Fruit fly (Drosophila melanogaster) whole organism, adult: ENCODE data around the gene rdx.

Experiments used
- CG11617 ChIP-seq: fragments of 200-800 bp; sonication (Bioruptor generic); optimal IDR thresholded peaks from 2 replicates; lab custom pipeline; 2017; ENCODE audit warnings: mild to moderate bottlenecking, missing biosample characterization, missing genetic modification reagents, missing genetic modification characterization
- CG12768 ChIP-seq: fragments of 200-800 bp; sonication (Bioruptor generic); optimal IDR thresholded peaks from 2 replicates; lab custom pipeline; 2017; ENCODE audit warnings: missing biosample characterization, missing genetic modification characterization, mild to moderate bottlenecking, moderate library complexity, missing genetic modification reagents
- CG14711 ChIP-seq: fragments of 200-800 bp; sonication (Bioruptor generic); optimal IDR thresholded peaks from 2 replicates; lab custom pipeline; 2018; ENCODE audit warnings: missing biosample characterization, mild to moderate bottlenecking, missing genetic modification characterization, moderate library complexity
- CG1620 ChIP-seq: fragments of 200-800 bp; sonication (Bioruptor generic); optimal IDR thresholded peaks from 2 replicates; lab custom pipeline; 2016; ENCODE audit warnings: missing biosample characterization, missing genetic modification characterization
- CG33017 ChIP-seq: fragments of 200-800 bp; sonication (Bioruptor generic); optimal IDR thresholded peaks from 2 replicates; lab custom pipeline; 2018; ENCODE audit warnings: missing biosample characterization, mild to moderate bottlenecking, missing genetic modification characterization, moderate library complexity
- CG5204 ChIP-seq: fragments of 200-800 bp; sonication (Bioruptor generic); optimal IDR thresholded peaks from 2 replicates; lab custom pipeline; 2016; ENCODE audit warnings: missing biosample characterization, missing genetic modification characterization
- CG7045 ChIP-seq: fragments of 200-800 bp; sonication (Bioruptor generic); optimal IDR thresholded peaks from 2 replicates; lab custom pipeline; 2017; ENCODE audit warnings: missing biosample characterization, mild to moderate bottlenecking, missing genetic modification characterization
- CG7101 ChIP-seq: fragments of 200-800 bp; sonication (Bioruptor generic); optimal IDR thresholded peaks from 2 replicates; lab custom pipeline; 2018; ENCODE audit warnings: missing biosample characterization, mild to moderate bottlenecking, missing genetic modification characterization, moderate library complexity
- Clk ChIP-seq: fragments of 200-800 bp; sonication (Bioruptor generic); optimal IDR thresholded peaks from 2 replicates; lab custom pipeline; 2017; ENCODE audit warnings: missing biosample characterization, missing genetic modification characterization
- Crg-1 ChIP-seq: fragments of 200-800 bp; sonication (Bioruptor generic); optimal IDR thresholded peaks from 2 replicates; lab custom pipeline; 2016; ENCODE audit warnings: missing biosample characterization, missing genetic modification characterization
- Hr96 ChIP-seq: fragments of 200-800 bp; sonication (Bioruptor generic); optimal IDR thresholded peaks from 2 replicates; lab custom pipeline; 2016; ENCODE audit warnings: missing biosample characterization, missing genetic modification characterization
- Mnt ChIP-seq: fragments of 200-800 bp; sonication (Bioruptor generic); optimal IDR thresholded peaks from 2 replicates; lab custom pipeline; 2016; ENCODE audit warnings: missing biosample characterization, mild to moderate bottlenecking, missing genetic modification characterization
- bab1 ChIP-seq: fragments of 200-800 bp; sonication (Bioruptor generic); optimal IDR thresholded peaks from 3 replicates; lab custom pipeline; 2019; ENCODE audit warnings: missing biosample characterization, mild to moderate bottlenecking, missing genetic modification characterization, moderate library complexity
- cic ChIP-seq: fragments of 200-800 bp; sonication (Bioruptor generic); optimal IDR thresholded peaks from 2 replicates; lab custom pipeline; 2017; ENCODE audit warnings: missing biosample characterization, mild to moderate bottlenecking, missing genetic modification characterization, moderate library complexity
- cnc ChIP-seq, 2 experiments: fragments of >200 bp; optimal IDR thresholded peaks; 2 replicates each; lab custom pipeline; 2017
- kay ChIP-seq: fragments of 200-800 bp; sonication (Bioruptor generic); peaks from one replicate; lab custom pipeline; 2016; ENCODE audit warnings: missing biosample characterization, missing genetic modification characterization, borderline replicate concordance
- ovo ChIP-seq: fragments of 200-800 bp; sonication (Bioruptor generic); optimal IDR thresholded peaks from 2 replicates; lab custom pipeline; 2016; ENCODE audit warnings: missing biosample characterization, missing genetic modification characterization
- pad ChIP-seq: fragments of 200-800 bp; sonication (Bioruptor generic); optimal IDR thresholded peaks from 3 replicates; lab custom pipeline; 2017; ENCODE audit warnings: missing biosample characterization, missing genetic modification characterization, mild to moderate bottlenecking, moderate library complexity, missing genetic modification reagents
- tj ChIP-seq: fragments of 200-800 bp; sonication (Bioruptor generic); optimal IDR thresholded peaks from 3 replicates; lab custom pipeline; 2017; ENCODE audit warnings: missing biosample characterization, mild to moderate bottlenecking, missing genetic modification characterization, moderate library complexity
- toe ChIP-seq: fragments of 200-800 bp; sonication (Bioruptor generic); optimal IDR thresholded peaks from 2 replicates; lab custom pipeline; 2016; ENCODE audit warnings: missing biosample characterization, missing genetic modification characterization

The rdx gene

DNA sequence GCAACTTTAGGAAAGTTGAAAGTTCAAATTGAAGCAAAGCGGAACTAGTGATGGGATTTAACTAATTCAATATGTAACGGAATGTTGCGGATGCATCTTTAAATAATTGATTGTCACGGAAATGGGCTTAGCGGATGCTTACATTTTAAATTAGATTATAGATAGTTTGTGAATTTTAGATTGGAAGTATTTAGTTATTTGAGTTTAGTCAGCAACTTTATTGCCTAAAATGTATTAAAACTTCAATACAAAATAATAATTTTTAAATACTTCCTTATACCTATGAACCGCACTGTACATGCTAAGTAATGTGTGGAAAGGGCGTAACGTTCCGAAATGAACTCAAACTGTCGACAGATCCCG lies 25.0 kb downstream of the rdx start:
- no peak for TF ChIP-seq CG12768 (GFP tag; lab: Kevin White, UChicago)
- TF ChIP-seq tj (GFP tag; lab: Kevin White, UChicago), result no peak
- TF ChIP-seq cic (GFP tag; lab: Kevin White, UChicago), result no peak
- TF ChIP-seq ovo (GFP tag; lab: Kevin White, UChicago), result no peak
- no peak for TF ChIP-seq pad (GFP tag; lab: Kevin White, UChicago)
- no peak for TF ChIP-seq toe (GFP tag; lab: Kevin White, UChicago)
- no peak for TF ChIP-seq CG33017 (tag; lab: Kevin White, UChicago)
- no peak for TF ChIP-seq CG5204 (GFP tag; lab: Kevin White, UChicago)
- no peak for TF ChIP-seq CG7045 (GFP tag; lab: Kevin White, UChicago)
- TF ChIP-seq Hr96 (GFP tag; lab: Kevin White, UChicago), result no peak
- TF ChIP-seq CG7101 (tag; lab: Kevin White, UChicago), result no peak
- no peak for TF ChIP-seq CG14711 (tag; lab: Kevin White, UChicago)
- TF ChIP-seq cnc (optimal IDR thresholded peaks at IDR 0.05; lab: Kevin White, UChicago), result no peak

DNA sequence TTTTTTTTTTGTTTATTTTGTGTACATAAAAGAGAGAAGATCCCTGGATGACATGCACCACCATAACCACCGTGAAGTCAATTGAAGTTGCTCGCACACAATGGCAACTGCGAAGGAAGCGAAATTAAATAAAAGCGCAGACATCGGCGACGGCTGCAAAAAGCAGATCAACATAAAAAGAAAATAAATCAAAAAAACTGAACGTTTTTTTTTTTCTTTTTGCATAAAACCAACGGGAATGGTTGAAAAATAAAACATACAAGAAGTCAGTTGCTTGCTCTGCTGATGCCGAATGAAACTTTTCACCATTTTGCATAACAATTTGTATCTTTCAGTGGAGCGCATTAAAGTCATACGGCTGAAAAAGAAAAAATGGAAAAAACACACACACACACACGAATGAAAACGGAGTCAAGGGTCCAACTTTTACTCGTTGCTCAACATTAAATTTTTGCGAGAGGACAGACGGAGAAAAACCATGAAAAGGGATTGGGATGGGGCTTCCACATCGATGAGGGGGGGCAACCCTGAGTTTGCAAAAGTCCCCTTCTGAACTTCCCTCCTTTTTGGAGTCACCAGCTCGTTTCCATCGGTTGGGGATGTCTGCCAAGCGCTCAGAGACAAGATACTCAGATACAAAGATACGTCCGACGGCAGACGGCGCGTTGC lies 25.5 kb downstream of the rdx start:
- TF ChIP-seq CG33017 (tag; lab: Kevin White, UChicago) (no peak), CG11617 (GFP tag; lab: Kevin White, UChicago) (no peak), toe (GFP tag; lab: Kevin White, UChicago) (no peak), tj (GFP tag; lab: Kevin White, UChicago) (no peak), cic (GFP tag; lab: Kevin White, UChicago) (no peak), CG1620 (GFP tag; lab: Kevin White, UChicago) (no peak), Mnt (GFP tag; lab: Kevin White, UChicago) (no peak), bab1 (no peak), CG7101 (tag; lab: Kevin White, UChicago) (no peak), CG7045 (GFP tag; lab: Kevin White, UChicago) (no peak), Crg-1 (GFP tag; lab: Kevin White, UChicago) (no peak), CG14711 (tag; lab: Kevin White, UChicago) (no peak), Clk (GFP tag; lab: Kevin White, UChicago) (no peak), pad (GFP tag; lab: Kevin White, UChicago) (no peak), ovo (GFP tag; lab: Kevin White, UChicago) (no peak), CG5204 (GFP tag; lab: Kevin White, UChicago) (no peak), Hr96 (GFP tag; lab: Kevin White, UChicago) (no peak)

DNA sequence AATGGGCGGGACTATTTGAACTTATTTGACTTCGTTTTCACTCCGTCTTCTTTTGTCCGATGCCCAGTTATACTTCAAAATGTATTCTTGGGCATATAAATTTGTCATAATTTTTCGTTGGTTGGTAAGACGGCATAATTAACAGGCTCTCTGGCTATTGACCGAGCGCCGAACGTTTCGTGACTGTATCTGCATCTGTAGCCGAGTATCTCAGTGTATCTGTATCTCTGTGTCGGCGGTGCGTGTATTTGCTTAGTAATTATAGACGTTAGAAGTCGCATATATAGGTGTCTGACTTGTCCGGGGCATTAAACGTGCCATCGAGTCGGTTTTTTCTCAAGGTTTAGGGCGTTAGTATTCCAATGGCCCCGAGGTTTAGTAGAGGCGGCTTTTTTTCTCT lies 26.7 kb downstream of the rdx start:
- no peak for TF ChIP-seq bab1
- no peak for TF ChIP-seq pad (GFP tag; lab: Kevin White, UChicago)
- no peak for TF ChIP-seq Crg-1 (GFP tag; lab: Kevin White, UChicago)
- TF ChIP-seq Clk (GFP tag; lab: Kevin White, UChicago), result no peak
- TF ChIP-seq kay, result peak; percentile 7
- no peak for TF ChIP-seq Mnt (GFP tag; lab: Kevin White, UChicago)
- no peak for TF ChIP-seq Hr96 (GFP tag; lab: Kevin White, UChicago)

DNA sequence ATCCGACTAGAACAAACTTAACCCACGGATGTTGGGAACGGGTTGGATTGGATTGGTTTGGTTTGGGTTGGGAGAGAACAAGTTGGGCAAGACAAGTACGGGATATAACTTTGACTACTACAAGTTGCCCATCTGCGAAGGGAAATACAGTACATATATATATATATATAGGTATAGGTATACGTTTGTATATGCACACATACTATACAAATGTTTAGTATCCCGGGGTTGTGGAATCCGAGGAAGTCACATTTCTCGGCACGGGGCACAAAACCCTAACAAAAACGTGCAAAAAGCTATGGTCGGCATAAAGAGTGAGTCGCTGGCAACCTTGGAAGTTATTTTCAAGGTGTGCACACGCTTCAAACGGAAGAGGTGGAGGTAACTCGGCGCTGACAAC lies 28.0 kb downstream of the rdx start:
- no peak for TF ChIP-seq CG14711 (tag; lab: Kevin White, UChicago)
- no peak for TF ChIP-seq Clk (GFP tag; lab: Kevin White, UChicago)
- no peak for TF ChIP-seq CG7045 (GFP tag; lab: Kevin White, UChicago)
- no peak for TF ChIP-seq Hr96 (GFP tag; lab: Kevin White, UChicago)
- no peak for TF ChIP-seq Crg-1 (GFP tag; lab: Kevin White, UChicago)
- no peak for TF ChIP-seq CG33017 (tag; lab: Kevin White, UChicago)
- no peak for TF ChIP-seq toe (GFP tag; lab: Kevin White, UChicago)
- TF ChIP-seq cnc (optimal IDR thresholded peaks at IDR 0.05; lab: Kevin White, UChicago), result no peak
- no peak for TF ChIP-seq Mnt (GFP tag; lab: Kevin White, UChicago)
- TF ChIP-seq kay, result no peak
- no peak for TF ChIP-seq CG7101 (tag; lab: Kevin White, UChicago)

DNA sequence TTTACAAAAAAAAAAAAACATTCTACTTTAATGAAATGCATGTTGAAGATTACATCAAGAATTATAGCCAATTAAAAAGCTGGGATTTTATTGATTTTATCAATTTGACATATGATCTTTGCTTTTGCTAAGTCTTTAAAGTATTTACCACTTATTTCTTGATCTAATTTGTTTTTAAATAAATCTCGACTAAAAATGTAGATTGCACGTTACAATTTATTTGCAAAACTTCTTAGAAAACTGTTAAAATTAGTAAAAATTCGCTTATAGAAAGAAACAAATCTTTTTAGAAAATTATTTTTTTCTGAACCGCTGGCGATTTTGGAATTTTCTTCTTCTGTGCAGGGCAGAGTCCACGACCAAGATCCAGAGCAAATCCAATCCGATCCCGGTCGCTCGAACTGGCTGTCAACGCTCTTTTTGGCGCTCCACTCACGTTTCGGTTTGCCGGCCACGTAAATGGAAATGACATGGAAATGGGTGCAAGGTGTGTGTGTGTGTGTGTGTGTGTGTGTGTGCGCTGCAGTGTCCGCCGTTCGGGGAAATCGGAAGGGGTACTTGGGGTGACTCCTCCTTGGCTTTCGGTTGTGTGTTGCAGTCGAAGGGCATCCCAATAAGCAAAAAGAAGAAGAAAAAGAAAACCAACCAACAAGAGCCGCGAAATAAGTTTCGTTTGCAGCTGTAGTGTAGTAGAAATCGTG lies 29.6 kb downstream of the rdx start:
- TF ChIP-seq bab1 (no peak), Clk (GFP tag; lab: Kevin White, UChicago) (no peak), CG7101 (tag; lab: Kevin White, UChicago) (no peak), cic (GFP tag; lab: Kevin White, UChicago) (no peak), CG12768 (GFP tag; lab: Kevin White, UChicago) (no peak), CG1620 (GFP tag; lab: Kevin White, UChicago) (no peak), kay (peak; percentile 4), CG7045 (GFP tag; lab: Kevin White, UChicago) (no peak)
